Fruit fly (Drosophila melanogaster): Measurements from ENCODE around the gene Traf6.

DNA sequence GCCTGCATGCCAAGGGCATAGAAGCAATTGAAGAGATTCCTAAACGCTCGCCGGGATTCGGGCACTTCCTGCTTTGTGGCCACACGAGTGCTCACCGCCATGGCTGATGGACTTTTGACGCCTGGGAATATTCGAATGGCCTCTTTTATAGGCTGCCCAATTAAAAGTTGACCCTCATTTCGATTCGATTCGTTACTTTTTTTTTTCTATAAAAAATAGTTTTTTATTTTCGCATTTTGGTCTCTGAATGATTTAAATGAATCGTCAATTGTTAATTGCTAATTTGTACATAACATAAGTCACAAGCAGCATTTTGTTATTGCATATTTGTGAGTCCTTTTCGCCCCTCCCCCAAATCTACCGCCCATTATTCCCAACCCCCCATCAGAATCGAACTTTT, 8.4 kb upstream of the Traf6 start, which contains the start of gene Or7a:
- TF ChIP-seq Sin3A (optimal IDR thresholded peaks at IDR 0.05) = no peak
- TF ChIP-seq psq (optimal IDR thresholded peaks at IDR 0.05) = no peak
- TF ChIP-seq Myc (optimal IDR thresholded peaks at IDR 0.05) = no peak
- TF ChIP-seq insv (optimal IDR thresholded peaks at IDR 0.05) = no peak
- TF ChIP-seq h (optimal IDR thresholded peaks at IDR 0.05) = no peak
